3 fruit fly cellular contexts compared by ENCODE assay signal in the genomic region with DNA sequence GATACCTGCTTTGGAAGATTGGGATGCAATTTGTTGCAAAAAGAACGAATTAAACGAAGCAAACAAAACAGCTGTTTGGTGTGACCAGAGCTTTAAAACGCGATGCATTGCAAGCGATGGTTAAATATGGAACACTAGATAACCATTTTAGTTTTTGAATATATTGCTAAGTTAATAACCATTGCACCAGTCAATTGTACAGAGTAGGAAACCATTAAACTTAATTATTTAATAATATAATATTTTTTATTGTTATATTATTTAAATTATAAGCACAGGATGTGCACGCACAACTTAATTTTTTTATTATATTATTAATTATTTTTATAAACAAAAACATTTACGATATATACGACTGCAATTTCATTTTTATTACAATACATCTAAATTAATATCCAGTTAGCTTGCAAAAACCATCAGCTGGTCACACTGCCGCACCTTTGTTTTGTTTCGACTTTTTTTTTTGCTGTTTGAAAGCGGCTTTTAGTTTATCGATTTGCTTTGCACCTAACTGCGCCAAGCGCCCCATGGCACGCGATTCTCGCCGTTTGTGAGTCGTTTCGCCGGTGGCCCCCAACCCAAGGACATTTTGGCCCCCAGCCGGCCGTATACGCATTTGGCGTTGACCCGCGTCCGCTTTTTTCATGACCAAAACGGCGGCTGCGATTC.
A peak's percentile ranks its signal among the peaks of the same experiment; 100 is the strongest.
TF ChIP-seq lines count a peak whose summit lies in the region.

TSS of gene CG4617 (minus strand) at position 92 of the 669 bp plus-strand sequence.
TSS of gene CG8300 (plus strand) at position 486 of the 669 bp plus-strand sequence.

TF ChIP-seq in whole organism, embryonic, 481 proteins besides CTCF, POLR2A, EP300 and RAD21 (continued from another document and continues in another):
- TF ChIP-seq Dll (GFP tag; IDR thresholded peaks at IDR 0.05; lab: Robert Waterston, UW; ENCODE audit: partially characterized antibody) (0 out of 4 replicates have a peak, but pooled peaks have one; percentile 23), CG12744 (GFP tag; optimal IDR thresholded peaks at IDR 0.05; lab: Kevin White, UChicago) (no peak), Hmr (GFP tag; optimal IDR thresholded peaks at IDR 0.05; lab: Kevin White, UChicago) (peak; percentile 15), CG34422 (GFP tag; IDR thresholded peaks at IDR 0.05; lab: Robert Waterston, UW) (no peak), CG32532 (GFP tag; IDR thresholded peaks at IDR 0.05; lab: Robert Waterston, UW) (peak; percentile 43; the same call in 1 of the 2 replicates), CG10462 (GFP tag; optimal IDR thresholded peaks at IDR 0.05; lab: Kevin White, UChicago) (no peak), tin (GFP tag; optimal IDR thresholded peaks at IDR 0.05; lab: Kevin White, UChicago) (peak; percentile 30), CG8290 (GFP tag; optimal IDR thresholded peaks at IDR 0.05; lab: Kevin White, UChicago) (peak; percentile 17), CG8290 (tag; optimal IDR thresholded peaks at IDR 0.05; lab: Kevin White, UChicago) (peak in 1 of 2 experiments; percentile 10), CG14710 (tag; optimal IDR thresholded peaks at IDR 0.05; lab: Kevin White, UChicago) (peak; percentile 64), tna (GFP tag; IDR thresholded peaks at IDR 0.05; lab: Robert Waterston, UW; ENCODE audit: partially characterized antibody) (no peak), CG13424 (tag; optimal IDR thresholded peaks at IDR 0.05; lab: Kevin White, UChicago) (peak; percentile 37), Opbp (GFP tag; IDR thresholded peaks at IDR 0.05; lab: Robert Waterston, UW; ENCODE audit: partially characterized antibody) (no peak), Oli (tag; optimal IDR thresholded peaks at IDR 0.05; lab: Kevin White, UChicago) (peak; percentile 8), D19A (tag; optimal IDR thresholded peaks at IDR 0.05; lab: Kevin White, UChicago) (no peak), grau (tag; optimal IDR thresholded peaks at IDR 0.05; lab: Kevin White, UChicago) (peak; percentile 42), Sox100B (GFP tag; optimal IDR thresholded peaks at IDR 0.05; lab: Kevin White, UChicago) (peak; percentile 37), MBD-R2 (GFP tag; IDR thresholded peaks at IDR 0.05; lab: Robert Waterston, UW) (peak; percentile 33; the same call in 1 of the 2 replicates), Xbp1 (GFP tag; optimal IDR thresholded peaks at IDR 0.05; lab: Kevin White, UChicago) (peak; percentile 22), CG15514 (GFP tag; optimal IDR thresholded peaks at IDR 0.05; lab: Kevin White, UChicago) (peak; percentile 8), prd (optimal IDR thresholded peaks at IDR 0.05; lab: Kevin White, UChicago) (no peak), prd (GFP tag; IDR thresholded peaks at IDR 0.05; lab: Robert Waterston, UW) (peak; percentile 44; the same call in 1 of the 3 replicates), CG12659 (GFP tag; optimal IDR thresholded peaks at IDR 0.05; lab: Kevin White, UChicago) (peak; percentile 46), CG4404 (GFP tag; IDR thresholded peaks at IDR 0.05; lab: Robert Waterston, UW) (0 out of 2 replicates have a peak, but pooled peaks have one; percentile 7), gsb-n (tag; optimal IDR thresholded peaks at IDR 0.05; lab: Kevin White, UChicago) (peak; percentile 21), Atf-2 (GFP tag; optimal IDR thresholded peaks at IDR 0.05; lab: Kevin White, UChicago) (no peak), pzg (GFP tag; optimal IDR thresholded peaks at IDR 0.05; lab: Kevin White, UChicago) (peak; percentile 12), CG15269 (tag; optimal IDR thresholded peaks at IDR 0.05; lab: Kevin White, UChicago) (peak; percentile 20), CG7556 (GFP tag; optimal IDR thresholded peaks at IDR 0.05; lab: Kevin White, UChicago) (peak; percentile 23), Dref (GFP tag; IDR thresholded peaks at IDR 0.05; lab: Robert Waterston, UW) (peak; percentile 27; the same call in 1 of the 2 replicates), CG4360 (GFP tag; IDR thresholded peaks at IDR 0.05; lab: Robert Waterston, UW) (no peak), Sry-δ (GFP tag; optimal IDR thresholded peaks at IDR 0.05; lab: Kevin White, UChicago) (peak; percentile 30), CG7839 (tag; optimal IDR thresholded peaks at IDR 0.05; lab: Kevin White, UChicago) (peak; percentile 56), sens (GFP tag; lab: Kevin White, UChicago) (peak; percentile 49), row (GFP tag; IDR thresholded peaks at IDR 0.05; lab: Robert Waterston, UW) (peak; percentile 70), gem (tag; optimal IDR thresholded peaks at IDR 0.05; lab: Kevin White, UChicago) (peak; percentile 59), ara (GFP tag; IDR thresholded peaks at IDR 0.05; lab: Robert Waterston, UW) (0 out of 2 replicates have a peak, but pooled peaks have one; percentile 24), crp (GFP tag; optimal IDR thresholded peaks at IDR 0.05; lab: Kevin White, UChicago) (peak in 1 of 2 experiments; percentile 75), CoRest (tag; optimal IDR thresholded peaks at IDR 0.05; lab: Kevin White, UChicago) (peak; percentile 54)

TF ChIP-seq in whole organism, prepupa, 60 proteins besides CTCF, POLR2A, EP300 and RAD21 (continued from another document):
- no peak for TF ChIP-seq vri (GFP tag; optimal IDR thresholded peaks at IDR 0.05; lab: Kevin White, UChicago)
- TF ChIP-seq Eip78C (GFP tag; lab: Kevin White, UChicago) = peak; percentile 49
- TF ChIP-seq fd85E (GFP tag; optimal IDR thresholded peaks at IDR 0.05; lab: Kevin White, UChicago) = no peak
- TF ChIP-seq Hr4 (GFP tag; optimal IDR thresholded peaks at IDR 0.05; lab: Kevin White, UChicago) = peak; percentile 16
- no peak for TF ChIP-seq Hr38 (GFP tag; optimal IDR thresholded peaks at IDR 0.05; lab: Kevin White, UChicago)
- TF ChIP-seq CG8119 (GFP tag; IDR thresholded peaks at IDR 0.05; lab: Robert Waterston, UW) = 0 out of 3 replicates have a peak, but pooled peaks have one; percentile 28
- TF ChIP-seq CG31627 (GFP tag; optimal IDR thresholded peaks at IDR 0.05; lab: Kevin White, UChicago) = no peak
- peak; percentile 40 for TF ChIP-seq CG10631 (GFP tag; optimal IDR thresholded peaks at IDR 0.05; lab: Kevin White, UChicago)
- no peak for TF ChIP-seq CG10669 (GFP tag; optimal IDR thresholded peaks at IDR 0.05; lab: Kevin White, UChicago)
- no peak for TF ChIP-seq Sox15 (GFP tag; optimal IDR thresholded peaks at IDR 0.05; lab: Kevin White, UChicago)
- TF ChIP-seq CG6276 (GFP tag; optimal IDR thresholded peaks at IDR 0.05; lab: Kevin White, UChicago) = no peak
- TF ChIP-seq cyc (GFP tag; optimal IDR thresholded peaks at IDR 0.05; lab: Kevin White, UChicago) = no peak
- no peak for TF ChIP-seq CG8319 (GFP tag; optimal IDR thresholded peaks at IDR 0.05; lab: Kevin White, UChicago)
- peak; percentile 18 for TF ChIP-seq fkh (GFP tag; optimal IDR thresholded peaks at IDR 0.05; lab: Kevin White, UChicago)
- TF ChIP-seq ss (GFP tag; optimal IDR thresholded peaks at IDR 0.05; lab: Kevin White, UChicago) = peak in 1 of 2 experiments; percentile 26
- no peak for TF ChIP-seq CG6854 (GFP tag; optimal IDR thresholded peaks at IDR 0.05; lab: Kevin White, UChicago)
- TF ChIP-seq Hr39 (GFP tag; optimal IDR thresholded peaks at IDR 0.05; lab: Kevin White, UChicago) = no peak
- TF ChIP-seq CG11762 (GFP tag; optimal IDR thresholded peaks at IDR 0.05; lab: Kevin White, UChicago; ENCODE audit: insufficient read depth) = peak; percentile 9
- TF ChIP-seq Ets21C (GFP tag; optimal IDR thresholded peaks at IDR 0.05; lab: Kevin White, UChicago) = no peak
- TF ChIP-seq Sox14 (GFP tag; optimal IDR thresholded peaks at IDR 0.05; lab: Kevin White, UChicago) = peak; percentile 21
- no peak for TF ChIP-seq net (GFP tag; optimal IDR thresholded peaks at IDR 0.05; lab: Kevin White, UChicago)
- TF ChIP-seq esn (GFP tag; optimal IDR thresholded peaks at IDR 0.05; lab: Kevin White, UChicago) = peak; percentile 25
- no peak for TF ChIP-seq CG16779 (tag; optimal IDR thresholded peaks at IDR 0.05; lab: Kevin White, UChicago)
- no peak for TF ChIP-seq Eip93F (GFP tag; optimal IDR thresholded peaks at IDR 0.05; lab: Kevin White, UChicago)
- no peak for TF ChIP-seq Met (GFP tag; optimal IDR thresholded peaks at IDR 0.05; lab: Kevin White, UChicago)
- no peak for TF ChIP-seq Blimp-1 (GFP tag; optimal IDR thresholded peaks at IDR 0.05; lab: Kevin White, UChicago)
- peak; percentile 9 for TF ChIP-seq OdsH (GFP tag; optimal IDR thresholded peaks at IDR 0.05; lab: Kevin White, UChicago)
- no peak for TF ChIP-seq Smox (GFP tag; optimal IDR thresholded peaks at IDR 0.05; lab: Kevin White, UChicago)
- TF ChIP-seq salr (GFP tag; optimal IDR thresholded peaks at IDR 0.05; lab: Kevin White, UChicago) = peak in 1 of 2 experiments; percentile 14
- TF ChIP-seq spab (GFP tag; optimal IDR thresholded peaks at IDR 0.05; lab: Kevin White, UChicago) = no peak
- no peak for TF ChIP-seq Sox102F (GFP tag; optimal IDR thresholded peaks at IDR 0.05; lab: Kevin White, UChicago)

TF ChIP-seq in whole organism, wandering third instar larva, 38 proteins besides CTCF, POLR2A, EP300 and RAD21 (continued from another document):
- TF ChIP-seq Myc (optimal IDR thresholded peaks at IDR 0.05; lab: Kevin White, UChicago) (no peak), Vsx2 (GFP tag; optimal IDR thresholded peaks at IDR 0.05; lab: Kevin White, UChicago; ENCODE audit: partially characterized antibody) (no peak)
TF ChIP-seq in whole organism, wandering third instar larva: peak in this region for 7.
